Worm (Caenorhabditis elegans): ENCODE results near the gene sox-2.

The sox-2 gene

DNA sequence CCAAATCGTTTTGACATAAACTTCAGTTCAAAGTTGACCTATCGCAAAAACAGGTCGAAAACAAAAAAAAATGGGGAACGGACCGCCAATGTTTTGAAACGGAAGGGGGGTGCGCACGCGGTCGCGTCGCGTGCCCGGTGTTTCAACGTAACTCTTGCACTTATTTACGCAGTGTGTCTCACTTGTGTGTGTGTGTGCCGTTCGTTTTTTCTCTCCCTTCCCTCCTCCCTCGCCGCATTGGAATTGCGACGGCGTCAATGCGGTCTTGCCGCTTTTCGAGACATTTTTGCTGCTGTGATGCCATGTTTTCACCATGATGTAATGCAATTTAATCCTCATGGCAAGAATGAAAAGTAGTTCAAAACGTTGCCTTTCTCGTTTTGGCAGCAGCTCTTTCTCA is 14.9 kb upstream of the sox-2 start (continued):
- TF ChIP-seq hmg-20 (GFP tag; IDR thresholded peaks at IDR 0.05) (no peak), ceh-91 (GFP tag; IDR thresholded peaks at IDR 0.05) (no peak)

DNA sequence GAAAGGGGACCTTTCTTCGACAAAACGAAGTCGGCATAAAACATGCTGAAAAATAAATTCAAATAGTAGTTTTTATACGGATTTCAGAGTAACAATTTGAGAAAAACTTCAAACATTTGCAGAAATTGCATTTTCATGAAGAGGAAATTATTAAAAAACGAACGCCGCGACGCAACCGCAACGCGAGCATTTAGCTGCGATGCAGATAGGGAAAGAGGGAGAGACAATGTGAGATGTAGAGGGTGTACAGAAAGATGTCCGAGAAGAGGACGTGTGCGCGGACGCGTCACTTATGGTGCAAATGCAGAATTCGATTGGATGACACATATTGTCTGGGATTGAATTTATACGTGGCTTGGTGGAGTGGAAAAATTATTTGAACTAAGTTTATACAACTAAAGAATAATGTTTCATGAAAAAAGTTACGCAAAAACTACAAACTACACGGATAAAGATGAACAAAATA is 11.5 kb upstream of the sox-2 start, which contains the start of gene coh-1:
TSS of gene coh-1 (minus strand) at position 51 of the 466 bp plus-strand sequence.
- peak; percentile 7 for TF ChIP-seq K12H6.12 (tag; optimal IDR thresholded peaks at IDR 0.05)
- no peak for TF ChIP-seq akir-1 (GFP tag; optimal IDR thresholded peaks at IDR 0.05)
- TF ChIP-seq lin-40 (tag; optimal IDR thresholded peaks at IDR 0.05) = peak; percentile 30
- TF ChIP-seq let-607 (tag; optimal IDR thresholded peaks at IDR 0.05) = peak in 1 of 2 experiments; percentile 26
- TF ChIP-seq Y56A3A.18 (GFP tag; IDR thresholded peaks at IDR 0.05) = no peak
- TF ChIP-seq hmg-1.2 (GFP tag; IDR thresholded peaks at IDR 0.05) = peak; percentile 76; the same call in 1 of the 2 replicates
- TF ChIP-seq aptf-2 (GFP tag; conservative IDR thresholded peaks at IDR 0.05) = no peak
- TF ChIP-seq C17E4.6 (GFP tag; IDR thresholded peaks at IDR 0.05) = no peak
- 0 out of 2 replicates have a peak, but pooled peaks have one; percentile 66 for TF ChIP-seq madf-3 (GFP tag; IDR thresholded peaks at IDR 0.05)
- TF ChIP-seq ceh-27 (GFP tag; optimal IDR thresholded peaks at IDR 0.05) = peak; percentile 50
- no peak for TF ChIP-seq cebp-1 (GFP tag; IDR thresholded peaks at IDR 0.05)
- peak; percentile 48 for TF ChIP-seq cebp-1 (tag; optimal IDR thresholded peaks at IDR 0.05)

DNA sequence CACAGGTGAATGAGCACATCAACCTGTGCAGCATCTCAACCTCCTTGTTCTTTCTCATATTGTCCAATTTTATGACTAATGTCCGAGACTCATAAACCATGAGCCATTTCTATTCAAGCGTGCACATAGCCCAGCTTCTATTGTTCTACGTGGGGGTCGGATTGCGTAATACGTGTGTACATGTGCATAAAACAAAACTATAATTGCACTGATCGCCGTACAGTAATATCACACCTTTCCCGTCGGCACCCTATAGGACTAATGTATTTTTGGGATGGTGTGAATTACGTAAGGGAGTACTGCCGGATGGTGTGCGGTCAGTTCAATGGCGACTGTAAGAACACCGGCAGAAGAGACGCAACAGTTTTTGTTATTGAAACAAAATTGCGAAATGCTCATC is 6.4 kb upstream of the sox-2 start:
- no peak for TF ChIP-seq C17E4.6 (GFP tag; IDR thresholded peaks at IDR 0.05)
- no peak for TF ChIP-seq F23B12.7 (tag; optimal IDR thresholded peaks at IDR 0.05; ENCODE audit: insufficient read depth)
- no peak for TF ChIP-seq sptf-2 (GFP tag; optimal IDR thresholded peaks at IDR 0.05)

DNA sequence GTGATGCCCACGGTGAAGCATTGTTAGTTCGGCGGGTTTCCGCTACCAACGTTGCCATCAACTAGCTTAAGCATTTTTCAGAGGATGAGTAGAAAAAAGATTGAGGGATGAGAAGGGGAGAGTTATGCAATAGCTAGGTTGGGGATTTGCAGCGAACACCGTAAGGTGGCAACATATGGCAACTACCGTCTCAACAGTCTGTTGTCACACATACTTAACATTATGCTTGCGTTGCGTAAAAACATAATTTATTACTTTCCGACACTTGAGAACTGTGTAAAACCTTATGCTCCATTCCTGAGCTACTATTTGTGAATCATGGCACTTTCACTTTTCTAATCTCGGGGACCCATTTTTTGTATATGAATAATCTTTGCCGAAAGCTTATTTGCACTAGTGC is 3.1 kb upstream of the sox-2 start:
- TF ChIP-seq cebp-2 (GFP tag; IDR thresholded peaks at IDR 0.05) (no peak), egrh-3 (GFP tag; IDR thresholded peaks at IDR 0.05) (no peak)

DNA sequence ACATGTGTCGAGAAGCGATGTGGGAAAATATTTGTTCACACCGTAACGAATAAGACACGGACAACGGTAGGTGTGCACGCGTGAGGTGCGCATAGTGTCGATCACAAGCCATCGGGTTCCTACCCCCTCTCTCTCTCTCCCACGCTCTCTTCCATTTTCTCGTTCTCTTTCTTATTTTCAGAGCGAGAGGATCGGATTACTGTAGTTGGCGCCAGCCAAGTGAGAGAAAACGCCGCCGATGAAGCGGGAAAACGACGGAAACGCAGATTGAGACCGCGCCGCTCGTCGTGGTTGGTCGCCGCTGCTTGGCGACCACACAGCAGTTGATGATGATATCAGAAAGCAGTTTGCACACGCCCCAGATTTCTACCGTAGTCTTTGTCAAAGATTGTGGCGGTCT is 853 bp upstream of the sox-2 start:
- TF ChIP-seq ceh-100 (GFP tag; IDR thresholded peaks at IDR 0.05) (no peak), bed-2 (GFP tag; IDR thresholded peaks at IDR 0.05) (no peak), zfh-2 (GFP tag; conservative IDR thresholded peaks at IDR 0.05) (peak; percentile 91), nfyb-1 (GFP tag; IDR thresholded peaks at IDR 0.05) (peak; percentile 58; the same call in 1 of the 2 replicates), ceh-40 (GFP tag; IDR thresholded peaks at IDR 0.05) (no peak), T26A5.8 (tag; optimal IDR thresholded peaks at IDR 0.05) (no peak), ztf-26 (tag; optimal IDR thresholded peaks at IDR 0.05) (no peak), ceh-91 (GFP tag; IDR thresholded peaks at IDR 0.05) (no peak), chd-7 (tag; optimal IDR thresholded peaks at IDR 0.05) (no peak), tlf-1 (GFP tag; optimal IDR thresholded peaks at IDR 0.05) (no peak), let-526 (GFP tag; IDR thresholded peaks at IDR 0.05) (no peak), rpc-1 (optimal IDR thresholded peaks at IDR 0.05) (no peak), rpc-1 (tag; optimal IDR thresholded peaks at IDR 0.05) (no peak), B0261.1 (tag; optimal IDR thresholded peaks at IDR 0.05) (no peak), F10E7.11 (tag; optimal IDR thresholded peaks at IDR 0.05) (no peak), lsy-27 (tag; optimal IDR thresholded peaks at IDR 0.05; ENCODE audit: borderline replicate concordance, insufficient read depth) (no peak), hlh-26 (GFP tag; conservative IDR thresholded peaks at IDR 0.05) (no peak), Y53G8AR.9 (GFP tag; conservative IDR thresholded peaks at IDR 0.05) (0 out of 2 replicates have a peak, but pooled peaks have one; percentile 30), nhr-27 (tag; optimal IDR thresholded peaks at IDR 0.05) (no peak), ccch-3 (GFP tag; optimal IDR thresholded peaks at IDR 0.05) (no peak), B0019.2 (GFP tag; conservative IDR thresholded peaks at IDR 0.05) (no peak), ceh-27 (GFP tag; optimal IDR thresholded peaks at IDR 0.05) (no peak)
